Fruit fly (Drosophila melanogaster) whole organism, embryonic: Measurements from ENCODE around the gene GatB.

ENCODE experiments used
- BtbVII ChIP-seq: fragments of 200-800 bp; sonication (Bioruptor generic); optimal IDR thresholded peaks from 3 replicates; lab custom pipeline; 2017; ENCODE audit warnings: missing biosample characterization, mild to moderate bottlenecking, missing genetic modification characterization
- CG10462 ChIP-seq: fragments of 200-800 bp; sonication (Bioruptor generic); optimal IDR thresholded peaks from 2 replicates; lab custom pipeline; 2016; ENCODE audit warnings: missing biosample characterization, missing genetic modification characterization
- CG12155 ChIP-seq: fragments of 200-800 bp; sonication (Bioruptor generic); optimal IDR thresholded peaks from 3 replicates; lab custom pipeline; 2016; ENCODE audit warnings: missing biosample characterization, missing genetic modification characterization
- CG1233 ChIP-seq: fragments of 200-800 bp; sonication (Bioruptor generic); optimal IDR thresholded peaks from 4 replicates; lab custom pipeline; 2018; ENCODE audit warnings: missing biosample characterization, mild to moderate bottlenecking, missing genetic modification characterization
- CG12659 ChIP-seq: fragments of 200-800 bp; sonication (Bioruptor generic); optimal IDR thresholded peaks from 3 replicates; lab custom pipeline; 2017; ENCODE audit warnings: mild to moderate bottlenecking, missing biosample characterization, missing genetic modification reagents, missing genetic modification characterization
- CG18599 ChIP-seq: fragments of 200-800 bp; sonication (Bioruptor generic); optimal IDR thresholded peaks from 3 replicates; lab custom pipeline; 2017; ENCODE audit warnings: missing biosample characterization, missing genetic modification characterization, mild to moderate bottlenecking, moderate library complexity, missing genetic modification reagents
- CG2202 ChIP-seq: fragments of 200-800 bp; sonication (Bioruptor generic); optimal IDR thresholded peaks from 2 replicates; lab custom pipeline; 2018; ENCODE audit warnings: missing biosample characterization, mild to moderate bottlenecking, missing genetic modification characterization
- CG3163 ChIP-seq: fragments of 200-800 bp; sonication (Bioruptor generic); optimal IDR thresholded peaks from 3 replicates; lab custom pipeline; 2016; ENCODE audit warnings: missing biosample characterization, missing genetic modification characterization
- CG3281 ChIP-seq: fragments of 200-800 bp; sonication (Bioruptor generic); optimal IDR thresholded peaks from 3 replicates; lab custom pipeline; 2017; ENCODE audit warnings: missing biosample characterization, mild to moderate bottlenecking, missing genetic modification characterization
- CG3995 ChIP-seq: fragments of 200-800 bp; sonication (Bioruptor generic); optimal IDR thresholded peaks from 3 replicates; lab custom pipeline; 2016; ENCODE audit warnings: missing biosample characterization, missing genetic modification characterization
- CG5953 ChIP-seq: fragments of 200-800 bp; sonication (Bioruptor generic); IDR thresholded peaks from 2 replicates; pipeline ENCODE4 v1.3.6; 2022; ENCODE audit warnings: missing biosample characterization, missing genetic modification characterization
- CG6854 ChIP-seq: fragments of 200-800 bp; sonication (Bioruptor generic); optimal IDR thresholded peaks from 3 replicates; lab custom pipeline; 2017; ENCODE audit warnings: missing biosample characterization, mild to moderate bottlenecking, missing genetic modification characterization
- CG7839 ChIP-seq: fragments of 200-800 bp; sonication (Bioruptor generic); optimal IDR thresholded peaks from 3 replicates; lab custom pipeline; 2018; ENCODE audit warnings: missing biosample characterization, mild to moderate bottlenecking, missing genetic modification characterization, moderate library complexity
- CG7928 ChIP-seq: fragments of 200-800 bp; sonication (Bioruptor generic); optimal IDR thresholded peaks from 2 replicates; lab custom pipeline; 2017; ENCODE audit warnings: missing biosample characterization, mild to moderate bottlenecking, missing genetic modification characterization
- CG8924 ChIP-seq: fragments of 200-800 bp; optimal IDR thresholded peaks from 3 replicates; lab custom pipeline; 2019; ENCODE audit warnings: missing biosample characterization, mild to moderate bottlenecking, missing genetic modification characterization, moderate library complexity
- CG9797 ChIP-seq: fragments of 200-800 bp; sonication (Bioruptor generic); optimal IDR thresholded peaks from 3 replicates; lab custom pipeline; 2018; ENCODE audit warnings: missing biosample characterization, mild to moderate bottlenecking, missing genetic modification characterization
- CHES-1-like ChIP-seq: fragments of 200-800 bp; sonication (Bioruptor generic); optimal IDR thresholded peaks from 2 replicates; lab custom pipeline; 2016; ENCODE audit warnings: missing biosample characterization, missing genetic modification characterization
- CoRest ChIP-seq: fragments of 200-800 bp; sonication (Bioruptor generic); optimal IDR thresholded peaks from 3 replicates; lab custom pipeline; 2018; ENCODE audit warnings: missing biosample characterization, mild to moderate bottlenecking, missing genetic modification characterization, moderate library complexity
- Deaf1 ChIP-seq: fragments of 200-800 bp; optimal IDR thresholded peaks from 3 replicates; lab custom pipeline; 2019; ENCODE audit warnings: missing biosample characterization, mild to moderate bottlenecking, missing genetic modification characterization, moderate library complexity
- Dp ChIP-seq: fragments of 200-800 bp; sonication (Bioruptor generic); optimal IDR thresholded peaks from 2 replicates; lab custom pipeline; 2018; ENCODE audit warnings: missing biosample characterization, mild to moderate bottlenecking, missing genetic modification characterization, moderate library complexity
- HHEX ChIP-seq: fragments of 200-800 bp; sonication (Bioruptor generic); optimal IDR thresholded peaks from 3 replicates; lab custom pipeline; 2017; ENCODE audit warnings: missing biosample characterization, mild to moderate bottlenecking, missing genetic modification characterization, missing genetic modification reagents
- Hand ChIP-seq: fragments of 200-800 bp; sonication (Bioruptor generic); optimal IDR thresholded peaks from 2 replicates; lab custom pipeline; 2017; ENCODE audit warnings: mild to moderate bottlenecking, missing biosample characterization, missing genetic modification reagents, missing genetic modification characterization
- Jarid2 ChIP-seq: fragments of 200-800 bp; sonication (Bioruptor generic); optimal IDR thresholded peaks from 3 replicates; lab custom pipeline; 2017; ENCODE audit warnings: mild to moderate bottlenecking, missing biosample characterization, missing genetic modification reagents, missing genetic modification characterization
- Lhr ChIP-seq: fragments of 200-800 bp; sonication (Bioruptor generic); optimal IDR thresholded peaks from 3 replicates; lab custom pipeline; 2017; ENCODE audit warnings: mild to moderate bottlenecking, missing biosample characterization, missing genetic modification reagents, missing genetic modification characterization
- Mad ChIP-seq: fragments of 200-800 bp; sonication (Bioruptor generic); optimal IDR thresholded peaks from 2 replicates; lab custom pipeline; 2016; ENCODE audit warnings: missing biosample characterization, missing genetic modification characterization
- Med ChIP-seq: fragments of 200-800 bp; sonication (Bioruptor generic); peaks from one replicate; lab custom pipeline; 2016; ENCODE audit warnings: missing biosample characterization, missing genetic modification characterization, mild to moderate bottlenecking, inconsistent platforms, moderate library complexity
- Nf-YC ChIP-seq: fragments of 200-800 bp; optimal IDR thresholded peaks from 3 replicates; lab custom pipeline; 2019; ENCODE audit warnings: missing biosample characterization, mild to moderate bottlenecking, missing genetic modification characterization, moderate library complexity
- NfI ChIP-seq: fragments of 200-800 bp; sonication (Bioruptor generic); optimal IDR thresholded peaks from 3 replicates; lab custom pipeline; 2018; ENCODE audit warnings: missing biosample characterization, mild to moderate bottlenecking, missing genetic modification characterization, moderate library complexity
- Opbp ChIP-seq: fragments of 200-800 bp; sonication (Bioruptor generic); IDR thresholded peaks from 3 replicates; pipeline ENCODE4 v1.3.6; 2022; ENCODE audit warnings: missing biosample characterization, missing genetic modification characterization; ENCODE audit not compliant: partially characterized antibody
- PHDP ChIP-seq: fragments of 200-800 bp; sonication (Bioruptor generic); optimal IDR thresholded peaks from 3 replicates; lab custom pipeline; 2018; ENCODE audit warnings: missing biosample characterization, mild to moderate bottlenecking, missing genetic modification characterization, moderate library complexity
- Six4 ChIP-seq: fragments of 200-800 bp; sonication (Bioruptor generic); optimal IDR thresholded peaks from 2 replicates; lab custom pipeline; 2016; ENCODE audit warnings: missing biosample characterization, missing genetic modification characterization
- Sry-δ ChIP-seq: fragments of 200-800 bp; sonication (Bioruptor generic); optimal IDR thresholded peaks from 2 replicates; lab custom pipeline; 2016; ENCODE audit warnings: missing biosample characterization, missing genetic modification characterization
- abd-A ChIP-seq: fragments of 200-800 bp; sonication (Bioruptor generic); optimal IDR thresholded peaks from 3 replicates; lab custom pipeline; 2019; ENCODE audit warnings: missing biosample characterization, mild to moderate bottlenecking, missing genetic modification characterization, moderate library complexity
- amos ChIP-seq: fragments of 200-800 bp; sonication (Bioruptor generic); IDR thresholded peaks from 2 replicates; pipeline ENCODE4 v1.3.6; 2022; ENCODE audit warnings: missing biosample characterization, missing genetic modification characterization; ENCODE audit not compliant: partially characterized antibody
- emc ChIP-seq: fragments of 200-800 bp; sonication (Bioruptor generic); optimal IDR thresholded peaks from 2 replicates; lab custom pipeline; 2016; ENCODE audit warnings: missing biosample characterization, missing genetic modification characterization
- fd64A ChIP-seq: fragments of 200-800 bp; sonication (Bioruptor generic); optimal IDR thresholded peaks from 3 replicates; lab custom pipeline; 2018; ENCODE audit warnings: missing biosample characterization, mild to moderate bottlenecking, missing genetic modification characterization
- gro ChIP-seq: fragments of 200-800 bp; sonication (Bioruptor generic); optimal IDR thresholded peaks from 2 replicates; lab custom pipeline; 2016; ENCODE audit warnings: missing biosample characterization, missing genetic modification characterization
- her ChIP-seq: fragments of 200-800 bp; sonication (Bioruptor generic); optimal IDR thresholded peaks from 2 replicates; lab custom pipeline; 2016; ENCODE audit warnings: missing biosample characterization, missing genetic modification characterization
- mirr ChIP-seq: fragments of 200-800 bp; sonication (Bioruptor generic); optimal IDR thresholded peaks from 3 replicates; lab custom pipeline; 2018; ENCODE audit warnings: missing biosample characterization, mild to moderate bottlenecking, missing genetic modification characterization
- nmo ChIP-seq: fragments of 200-800 bp; sonication (Bioruptor generic); optimal IDR thresholded peaks from 2 replicates; lab custom pipeline; 2018; ENCODE audit warnings: missing biosample characterization, mild to moderate bottlenecking, missing genetic modification characterization, moderate library complexity
- rib ChIP-seq: fragments of 200-800 bp; sonication (Bioruptor generic); IDR thresholded peaks from 2 replicates; pipeline ENCODE4 v1.3.6; 2022; ENCODE audit warnings: missing biosample characterization, missing genetic modification characterization
- scrt ChIP-seq: fragments of 200-800 bp; sonication (Bioruptor generic); optimal IDR thresholded peaks from 2 replicates; lab custom pipeline; 2018; ENCODE audit warnings: missing biosample characterization, mild to moderate bottlenecking, missing genetic modification characterization, moderate library complexity
- sd ChIP-seq: fragments of 200-800 bp; sonication (Bioruptor generic); optimal IDR thresholded peaks from 3 replicates; lab custom pipeline; 2018; ENCODE audit warnings: missing biosample characterization, mild to moderate bottlenecking, missing genetic modification characterization, moderate library complexity
- sqz ChIP-seq: fragments of 200-800 bp; sonication (Bioruptor generic); optimal IDR thresholded peaks from 3 replicates; lab custom pipeline; 2018; ENCODE audit warnings: missing biosample characterization, mild to moderate bottlenecking, missing genetic modification characterization
- sug ChIP-seq: fragments of 200-800 bp; optimal IDR thresholded peaks from 2 replicates; lab custom pipeline; 2019; ENCODE audit warnings: missing biosample characterization, mild to moderate bottlenecking, missing genetic modification characterization, moderate library complexity
- ttk ChIP-seq: fragments of 200-800 bp; sonication (Bioruptor generic); IDR thresholded peaks from 2 replicates; pipeline ENCODE4 v2.1.2; 2022; ENCODE audit warnings: missing biosample characterization, missing genetic modification characterization
- vfl ChIP-seq: fragments of 200-800 bp; sonication (Bioruptor generic); optimal IDR thresholded peaks from 2 replicates; lab custom pipeline; 2016; ENCODE audit warnings: missing biosample characterization, missing genetic modification characterization
- vvl ChIP-seq: fragments of 200-800 bp; sonication (Bioruptor generic); IDR thresholded peaks from 2 replicates; pipeline ENCODE4 v1.3.6; 2022; ENCODE audit warnings: missing biosample characterization, missing genetic modification characterization
- zen ChIP-seq: fragments of 200-800 bp; sonication (Bioruptor generic); optimal IDR thresholded peaks from 3 replicates; lab custom pipeline; 2018; ENCODE audit warnings: missing biosample characterization, mild to moderate bottlenecking, missing genetic modification characterization, moderate library complexity

Gene GatB

dm6 chr3R:24105312-24105902 is 24.6 kb downstream of the GatB start, which contains the start of gene Syx1A (continued):
- TF ChIP-seq zen: peak; percentile 34
- peak; percentile 25 for TF ChIP-seq Sry-δ
- TF ChIP-seq CG7928 (GFP tag; lab: Kevin White, UChicago): no peak
- TF ChIP-seq nmo (GFP tag; lab: Kevin White, UChicago): peak; percentile 29
- TF ChIP-seq NfI (GFP tag; lab: Kevin White, UChicago): peak; percentile 29
- TF ChIP-seq CG3281: peak; percentile 55
- TF ChIP-seq Six4 (GFP tag; lab: Kevin White, UChicago): no peak
- TF ChIP-seq Deaf1 (tag; lab: Kevin White, UChicago): peak; percentile 67
- TF ChIP-seq vvl: no peak
- TF ChIP-seq BtbVII (GFP tag; lab: Kevin White, UChicago): peak; percentile 36
- TF ChIP-seq CG12155 (GFP tag; lab: Kevin White, UChicago): no peak
- peak; percentile 25 for TF ChIP-seq CG7839
- TF ChIP-seq fd64A (GFP tag; lab: Kevin White, UChicago): peak; percentile 15
- peak; percentile 91 for TF ChIP-seq Jarid2 (GFP tag; lab: Kevin White, UChicago)
- peak; percentile 43 for TF ChIP-seq CHES-1-like (GFP tag; lab: Kevin White, UChicago)
- no peak for TF ChIP-seq CG10462 (GFP tag; lab: Kevin White, UChicago)
- no peak for TF ChIP-seq amos
- TF ChIP-seq Nf-YC: peak; percentile 44
- TF ChIP-seq CG1233: peak; percentile 11
- peak; percentile 35 for TF ChIP-seq CG8924 (tag; lab: Kevin White, UChicago)
- TF ChIP-seq Mad (GFP tag; lab: Kevin White, UChicago): peak; percentile 0
- TF ChIP-seq CG6854 (GFP tag; lab: Kevin White, UChicago): peak; percentile 59
- TF ChIP-seq Lhr (GFP tag; lab: Kevin White, UChicago): peak; percentile 87
- peak; percentile 11 for TF ChIP-seq CG2202 (tag; lab: Kevin White, UChicago)
- peak; percentile 47 for TF ChIP-seq CG18599 (GFP tag; lab: Kevin White, UChicago)
- peak; percentile 9 for TF ChIP-seq vfl (GFP tag; lab: Kevin White, UChicago)
- TF ChIP-seq CG3995: peak; percentile 81
- TF ChIP-seq CG12659 (GFP tag; lab: Kevin White, UChicago): peak; percentile 60
- TF ChIP-seq HHEX (GFP tag; lab: Kevin White, UChicago): peak; percentile 13
- TF ChIP-seq scrt (GFP tag; lab: Kevin White, UChicago): peak; percentile 57
- TF ChIP-seq CG5953 (GFP tag; lab: Robert Waterston, UW): no peak
- peak; percentile 72 for TF ChIP-seq sqz (GFP tag; lab: Kevin White, UChicago)
- TF ChIP-seq emc (GFP tag; lab: Kevin White, UChicago): no peak
- peak; percentile 100 for TF ChIP-seq sug (tag; lab: Kevin White, UChicago)
- peak; percentile 16 for TF ChIP-seq gro
- TF ChIP-seq ttk (GFP tag; lab: Robert Waterston, UW): no peak
- no peak for TF ChIP-seq sd
- peak; percentile 77 for TF ChIP-seq CG3163 (GFP tag; lab: Kevin White, UChicago)
- peak; percentile 82 for TF ChIP-seq Med (GFP tag; lab: Kevin White, UChicago)
- TF ChIP-seq abd-A (tag; lab: Kevin White, UChicago): peak; percentile 25
- TF ChIP-seq CoRest (tag; lab: Kevin White, UChicago): peak; percentile 11
- TF ChIP-seq Opbp (GFP tag; lab: Robert Waterston, UW): no peak
- no peak for TF ChIP-seq rib
- peak; percentile 25 for TF ChIP-seq Dp
- TF ChIP-seq Hand (GFP tag; lab: Kevin White, UChicago): peak; percentile 2
- peak; percentile 94 for TF ChIP-seq CG9797 (GFP tag; lab: Kevin White, UChicago)
- no peak for TF ChIP-seq mirr
- peak; percentile 33 for TF ChIP-seq PHDP
- peak; percentile 23 for TF ChIP-seq her (GFP tag; lab: Kevin White, UChicago)
